Fruit fly (Drosophila melanogaster): ENCODE results near the gene Nplp4.

Nplp4 gene

DNA sequence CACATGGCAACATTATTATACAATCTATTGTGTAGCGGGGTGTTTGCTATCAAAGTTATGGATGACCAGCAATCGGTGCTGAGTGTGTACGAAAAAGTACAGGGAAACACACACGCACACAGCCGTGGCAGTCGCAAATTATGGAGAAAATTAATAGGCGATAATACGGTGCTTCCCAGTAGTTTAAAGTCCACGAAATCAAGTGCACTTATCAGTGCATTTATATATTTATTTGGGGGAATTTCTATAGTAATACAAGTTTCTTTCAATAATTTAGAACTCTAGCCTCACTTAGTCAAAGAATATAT lies 30.7 kb downstream of the Nplp4 start:
- no peak for TF ChIP-seq ttk (optimal IDR thresholded peaks at IDR 0.05)
- no peak for TF ChIP-seq h (optimal IDR thresholded peaks at IDR 0.05)
- no peak for TF ChIP-seq Sin3A (optimal IDR thresholded peaks at IDR 0.05)
- TF ChIP-seq Myc (optimal IDR thresholded peaks at IDR 0.05): no peak
- no peak for TF ChIP-seq psq (optimal IDR thresholded peaks at IDR 0.05)

- TF ChIP-seq h (optimal IDR thresholded peaks at IDR 0.05) (no peak), psq (optimal IDR thresholded peaks at IDR 0.05) (no peak), Myc (optimal IDR thresholded peaks at IDR 0.05) (no peak), insv (optimal IDR thresholded peaks at IDR 0.05) (no peak), ttk (optimal IDR thresholded peaks at IDR 0.05) (no peak), Sin3A (optimal IDR thresholded peaks at IDR 0.05) (no peak)
Observed at dm6 chr2L:2039458-2039857, 31.2 kb downstream of the Nplp4 start.

DNA sequence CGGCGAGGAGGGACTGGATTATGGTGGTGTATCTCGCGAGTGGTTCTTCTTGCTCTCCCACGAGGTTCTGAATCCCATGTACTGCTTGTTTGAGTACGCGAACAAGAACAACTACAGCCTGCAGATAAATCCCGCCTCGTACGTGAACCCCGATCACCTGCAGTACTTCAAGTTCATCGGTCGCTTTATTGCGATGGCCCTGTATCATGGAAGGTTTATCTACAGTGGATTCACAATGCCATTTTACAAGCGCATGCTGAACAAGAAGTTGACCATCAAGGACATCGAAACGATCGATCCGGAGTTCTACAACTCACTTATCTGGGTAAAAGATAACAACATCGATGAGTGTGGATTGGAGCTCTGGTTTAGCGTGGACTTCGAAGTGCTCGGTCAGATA lies 33.9 kb downstream of the Nplp4 start:
- TF ChIP-seq h (optimal IDR thresholded peaks at IDR 0.05): no peak
- TF ChIP-seq ttk (optimal IDR thresholded peaks at IDR 0.05): no peak
- no peak for TF ChIP-seq Sin3A (optimal IDR thresholded peaks at IDR 0.05)
- no peak for TF ChIP-seq insv (optimal IDR thresholded peaks at IDR 0.05)
- no peak for TF ChIP-seq Myc (optimal IDR thresholded peaks at IDR 0.05)
- TF ChIP-seq psq (optimal IDR thresholded peaks at IDR 0.05): no peak

DNA sequence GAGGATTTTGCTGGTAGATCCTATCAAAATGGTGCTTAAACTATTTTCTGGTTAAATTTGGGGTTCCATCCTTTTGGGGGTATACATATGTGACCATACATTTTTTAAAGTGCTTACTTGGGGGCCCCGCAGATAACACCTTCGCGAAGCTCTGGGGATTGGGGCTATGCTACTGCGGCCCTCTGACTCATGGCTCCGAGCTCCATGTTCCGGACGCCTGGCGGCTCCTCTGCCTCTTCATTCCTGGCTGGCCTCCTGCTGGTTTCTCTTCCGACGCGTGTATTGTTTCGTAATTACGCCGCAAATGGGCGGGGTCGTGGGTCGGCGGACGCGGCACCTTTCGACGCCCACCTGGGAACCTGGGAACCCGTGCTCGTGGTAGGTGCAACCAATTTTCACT lies 36.6 kb downstream of the Nplp4 start:
- TF ChIP-seq Myc (optimal IDR thresholded peaks at IDR 0.05) (no peak), psq (optimal IDR thresholded peaks at IDR 0.05) (no peak), Sin3A (optimal IDR thresholded peaks at IDR 0.05) (no peak), insv (optimal IDR thresholded peaks at IDR 0.05) (no peak), ttk (optimal IDR thresholded peaks at IDR 0.05) (no peak), h (optimal IDR thresholded peaks at IDR 0.05) (no peak)

DNA sequence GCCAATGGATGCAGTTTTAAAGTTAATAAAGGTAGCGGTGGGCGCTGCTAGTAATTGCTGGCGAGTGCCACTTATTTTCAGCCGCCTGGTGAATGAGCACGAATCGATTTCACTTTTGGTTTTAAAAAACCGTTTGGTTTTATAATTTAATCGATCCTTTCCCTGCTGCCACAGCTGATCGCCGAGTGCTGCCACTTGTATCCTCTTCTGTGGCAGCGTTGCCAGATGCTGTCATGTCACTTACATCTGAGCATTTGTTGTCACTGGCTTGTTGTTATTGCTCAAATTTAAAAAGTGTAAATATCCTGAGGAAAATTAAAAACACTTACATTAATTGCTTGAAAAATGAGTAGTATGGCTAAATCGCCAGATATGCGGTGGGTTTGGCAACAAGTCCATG lies 37.1 kb downstream of the Nplp4 start, which contains the start of gene Kebab:
Kebab (plus strand) TSS at position 230 of the 400 bp plus-strand sequence.
- TF ChIP-seq Sin3A (optimal IDR thresholded peaks at IDR 0.05) (no peak), h (optimal IDR thresholded peaks at IDR 0.05) (no peak)

dm6 chr2L:2054289-2054688 lies 46.1 kb downstream of the Nplp4 start, which contains the start of gene Or22c:
Or22c (plus strand) TSS chr2L:2054589.
- TF ChIP-seq psq (optimal IDR thresholded peaks at IDR 0.05): no peak
- TF ChIP-seq ttk (optimal IDR thresholded peaks at IDR 0.05): no peak
- no peak for TF ChIP-seq insv (optimal IDR thresholded peaks at IDR 0.05)
- TF ChIP-seq h (optimal IDR thresholded peaks at IDR 0.05): no peak
- TF ChIP-seq Myc (optimal IDR thresholded peaks at IDR 0.05): no peak

All from Kc167 (cell line).